Worm (Caenorhabditis elegans): Measurements from ENCODE around the gene F58H7.1.

The F58H7.1 gene

DNA sequence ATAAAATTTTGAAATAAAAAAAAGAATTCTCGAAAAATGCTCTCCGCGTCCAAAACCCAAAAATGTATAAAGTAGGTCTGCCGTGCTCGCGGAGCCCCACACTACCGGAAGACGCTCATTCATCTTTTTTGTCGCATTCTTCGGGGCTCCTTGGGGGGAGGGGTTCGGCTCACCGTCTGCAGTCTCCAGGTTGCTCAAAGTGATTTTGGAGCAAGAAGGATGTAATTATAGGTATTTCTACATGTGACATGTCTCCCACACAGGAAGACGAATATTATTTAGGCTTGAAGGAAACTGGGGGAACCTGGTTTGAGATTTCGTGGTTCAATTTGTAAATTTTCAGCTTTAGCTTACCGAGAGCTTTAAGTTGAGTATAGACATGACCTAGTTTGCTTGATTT lies at the start of gene F58H7.1:
Gene F58H7.1 (minus strand): TSS at position 101 of the 400 bp plus-strand sequence.
- TF ChIP-seq ztf-23 (GFP tag; IDR thresholded peaks at IDR 0.05) (no peak), med-1 (GFP tag; optimal IDR thresholded peaks at IDR 0.05; ENCODE audit: insufficient read depth) (no peak), tab-1 (GFP tag; IDR thresholded peaks at IDR 0.05) (no peak), flt-1 (GFP tag; IDR thresholded peaks at IDR 0.05) (no peak)

DNA sequence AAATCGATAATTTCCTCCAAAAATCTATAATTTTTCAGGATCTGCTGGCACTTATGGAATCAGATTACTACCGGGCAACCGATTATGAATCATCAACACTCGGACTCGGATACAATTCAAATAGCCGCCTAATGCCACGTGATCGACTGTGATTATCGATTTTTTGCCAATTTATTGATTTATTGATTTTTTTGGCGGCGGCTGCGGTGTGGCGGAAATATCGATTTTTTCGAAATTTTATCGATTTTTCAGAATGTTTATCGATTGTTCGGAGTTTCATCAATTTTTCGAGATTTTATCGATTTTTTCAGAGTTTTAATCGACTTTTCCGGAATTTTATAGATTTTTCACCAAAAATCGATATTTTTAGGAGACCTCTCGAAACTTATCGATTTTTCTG lies 47.9 kb upstream of the F58H7.1 start:
- TF ChIP-seq tab-1 (GFP tag; IDR thresholded peaks at IDR 0.05) (no peak), med-1 (GFP tag; optimal IDR thresholded peaks at IDR 0.05; ENCODE audit: insufficient read depth) (no peak), ztf-29 (GFP tag; IDR thresholded peaks at IDR 0.05) (no peak), ref-1 (GFP tag; conservative IDR thresholded peaks at IDR 0.05) (no peak), ztf-23 (GFP tag; IDR thresholded peaks at IDR 0.05) (no peak), T22C8.4 (GFP tag; IDR thresholded peaks at IDR 0.05) (peak; percentile 98), cog-1 (tag; optimal IDR thresholded peaks at IDR 0.05) (no peak)

- TF ChIP-seq T22C8.4 (GFP tag; IDR thresholded peaks at IDR 0.05): peak; percentile 97
These were observed 42.7 kb upstream of the F58H7.1 start for ce11 chrIV:978309-978708.

- TF ChIP-seq T22C8.4 (GFP tag; IDR thresholded peaks at IDR 0.05): peak; percentile 99
These were observed 42.2 kb upstream of the F58H7.1 start for ce11 chrIV:977793-978192.

ce11 chrIV:976372-976771 lies 40.7 kb upstream of the F58H7.1 start:
- TF ChIP-seq flt-1 (GFP tag; IDR thresholded peaks at IDR 0.05): no peak
- no peak for TF ChIP-seq med-1 (GFP tag; optimal IDR thresholded peaks at IDR 0.05; ENCODE audit: insufficient read depth)
- no peak for TF ChIP-seq ztf-23 (GFP tag; IDR thresholded peaks at IDR 0.05)
- no peak for TF ChIP-seq ztf-29 (GFP tag; IDR thresholded peaks at IDR 0.05)
- no peak for TF ChIP-seq tab-1 (GFP tag; IDR thresholded peaks at IDR 0.05)
- no peak for TF ChIP-seq klf-2 (GFP tag; conservative IDR thresholded peaks at IDR 0.05)
- TF ChIP-seq T22C8.4 (GFP tag; IDR thresholded peaks at IDR 0.05): no peak
- TF ChIP-seq ref-1 (GFP tag; conservative IDR thresholded peaks at IDR 0.05): no peak
- TF ChIP-seq cog-1 (tag; optimal IDR thresholded peaks at IDR 0.05): no peak

DNA sequence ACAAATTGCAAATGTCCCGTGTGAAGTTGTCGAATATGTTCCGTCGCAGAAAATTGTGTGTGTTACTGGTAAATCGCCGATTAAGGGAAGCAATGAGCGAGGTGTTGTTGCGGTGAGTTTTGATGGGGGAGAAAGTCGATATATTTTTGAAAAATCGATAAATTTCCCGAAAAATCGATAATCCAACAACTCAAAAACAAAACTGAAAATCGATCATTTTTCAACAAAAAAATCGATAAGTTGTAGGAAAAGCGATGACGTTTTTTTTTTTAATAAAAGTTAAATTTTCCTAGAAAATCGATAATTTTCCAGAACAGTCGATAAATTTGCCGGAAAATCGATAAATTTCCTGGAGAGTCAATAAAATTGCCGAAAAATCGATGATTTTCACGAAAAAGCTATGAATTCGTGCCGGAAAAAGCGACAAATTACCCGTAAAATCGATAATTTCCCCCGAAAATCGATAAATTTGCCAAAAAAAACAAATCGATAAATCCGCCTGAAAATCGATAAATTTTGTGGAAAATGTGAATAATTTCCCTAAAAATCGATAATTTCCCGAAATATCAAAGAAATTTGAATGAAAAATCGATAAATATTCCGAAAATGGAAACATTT lies 37.3 kb upstream of the F58H7.1 start:
- TF ChIP-seq T22C8.4 (GFP tag; IDR thresholded peaks at IDR 0.05) (peak; percentile 70), flt-1 (GFP tag; IDR thresholded peaks at IDR 0.05) (no peak)

- TF ChIP-seq ref-1 (GFP tag; conservative IDR thresholded peaks at IDR 0.05) (no peak), T22C8.4 (GFP tag; IDR thresholded peaks at IDR 0.05) (peak; percentile 33; the same call in 1 of the 2 replicates)
These were observed 36.8 kb upstream of the F58H7.1 start for ce11 chrIV:972401-972800.

ce11 chrIV:971122-971521 lies 35.5 kb upstream of the F58H7.1 start:
- TF ChIP-seq T22C8.4 (GFP tag; IDR thresholded peaks at IDR 0.05) (no peak), klf-2 (GFP tag; conservative IDR thresholded peaks at IDR 0.05) (no peak), med-1 (GFP tag; optimal IDR thresholded peaks at IDR 0.05; ENCODE audit: insufficient read depth) (no peak), tab-1 (GFP tag; IDR thresholded peaks at IDR 0.05) (no peak), cog-1 (tag; optimal IDR thresholded peaks at IDR 0.05) (no peak), flt-1 (GFP tag; IDR thresholded peaks at IDR 0.05) (no peak), ztf-23 (GFP tag; IDR thresholded peaks at IDR 0.05) (no peak), ztf-29 (GFP tag; IDR thresholded peaks at IDR 0.05) (no peak), ref-1 (GFP tag; conservative IDR thresholded peaks at IDR 0.05) (no peak)

- TF ChIP-seq ref-1 (GFP tag; conservative IDR thresholded peaks at IDR 0.05) (no peak), T22C8.4 (GFP tag; IDR thresholded peaks at IDR 0.05) (no peak), tab-1 (GFP tag; IDR thresholded peaks at IDR 0.05) (no peak), med-1 (GFP tag; optimal IDR thresholded peaks at IDR 0.05; ENCODE audit: insufficient read depth) (no peak)
These were observed 26.2 kb upstream of the F58H7.1 start for ce11 chrIV:961862-962261.

ce11 chrIV:960177-960576 lies 24.6 kb upstream of the F58H7.1 start:
- 0 out of 2 replicates have a peak, but pooled peaks have one; percentile 3 for TF ChIP-seq T22C8.4 (GFP tag; IDR thresholded peaks at IDR 0.05)
- no peak for TF ChIP-seq tab-1 (GFP tag; IDR thresholded peaks at IDR 0.05)

- TF ChIP-seq ref-1 (GFP tag; conservative IDR thresholded peaks at IDR 0.05): no peak
- no peak for TF ChIP-seq T22C8.4 (GFP tag; IDR thresholded peaks at IDR 0.05)
- no peak for TF ChIP-seq med-1 (GFP tag; optimal IDR thresholded peaks at IDR 0.05; ENCODE audit: insufficient read depth)
- TF ChIP-seq flt-1 (GFP tag; IDR thresholded peaks at IDR 0.05): no peak
- no peak for TF ChIP-seq ztf-29 (GFP tag; IDR thresholded peaks at IDR 0.05)
- TF ChIP-seq ztf-23 (GFP tag; IDR thresholded peaks at IDR 0.05): no peak
- no peak for TF ChIP-seq klf-2 (GFP tag; conservative IDR thresholded peaks at IDR 0.05)
- no peak for TF ChIP-seq tab-1 (GFP tag; IDR thresholded peaks at IDR 0.05)
- TF ChIP-seq cog-1 (tag; optimal IDR thresholded peaks at IDR 0.05): no peak
These were observed 23.6 kb upstream of the F58H7.1 start, which contains the start of gene plx-1 for ce11 chrIV:959221-959620. Gene plx-1 (plus strand): TSS chrIV:959521.

- TF ChIP-seq cog-1 (tag; optimal IDR thresholded peaks at IDR 0.05) (peak; percentile 57), T22C8.4 (GFP tag; IDR thresholded peaks at IDR 0.05) (no peak), ref-1 (GFP tag; conservative IDR thresholded peaks at IDR 0.05) (no peak), tab-1 (GFP tag; IDR thresholded peaks at IDR 0.05) (no peak), med-1 (GFP tag; optimal IDR thresholded peaks at IDR 0.05; ENCODE audit: insufficient read depth) (no peak)
These were observed 22.2 kb upstream of the F58H7.1 start for ce11 chrIV:957820-958219.

All from whole organism, midembryonic.